Worm (Caenorhabditis elegans) whole organism, L3 larva: ENCODE data around the gene mog-3.

Experiments used
- aly-2 ChIP-seq: fragments of 150-350 bp; optimal IDR thresholded peaks from 2 replicates; lab custom pipeline; 2014; ENCODE audit warnings: missing biosample characterization, missing genetic modification characterization
- egl-5 ChIP-seq: fragments of 150-350 bp; optimal IDR thresholded peaks from 2 replicates; lab custom pipeline; 2017; ENCODE audit warnings: missing biosample characterization, missing genetic modification reagents, missing genetic modification characterization, inconsistent platforms
- snpc-4 ChIP-seq: fragments of 150-350 bp; optimal IDR thresholded peaks from 2 replicates; lab custom pipeline; 2014; ENCODE audit warnings: missing biosample characterization, missing genetic modification characterization
- unc-62 ChIP-seq: fragments of 150-350 bp; sonication (generic microtip); optimal IDR thresholded peaks from 4 replicates; lab custom pipeline; 2014; ENCODE audit warnings: missing biosample characterization, missing genetic modification reagents, missing genetic modification characterization
- ztf-11 ChIP-seq: fragments of 150-350 bp; optimal IDR thresholded peaks from 2 replicates; lab custom pipeline; 2014; ENCODE audit warnings: missing biosample characterization, missing genetic modification characterization

DNA sequence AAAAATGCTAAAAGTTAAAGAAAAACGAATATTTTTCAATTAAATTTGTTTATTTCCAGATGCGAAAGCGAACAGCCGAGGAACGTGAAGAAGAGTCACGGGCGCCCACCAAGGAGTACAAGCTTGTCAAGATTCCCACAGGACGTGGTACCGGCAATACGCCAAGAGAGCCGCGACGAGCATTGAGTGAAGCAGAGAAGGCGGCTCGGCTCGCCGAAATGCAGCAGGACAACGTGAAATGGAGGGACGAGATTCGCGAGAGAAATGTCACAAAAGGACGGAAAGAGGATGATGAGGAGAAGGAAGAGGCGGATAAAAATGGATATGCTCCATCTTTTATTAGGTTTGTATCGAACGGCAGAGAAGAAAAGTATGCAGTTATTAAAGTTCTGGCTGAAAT is 2.0 kb downstream of the mog-3 start:
- no peak for TF ChIP-seq aly-2
- no peak for TF ChIP-seq ztf-11
- TF ChIP-seq unc-62 (GFP tag; lab: Kevin White, UChicago) = no peak
- TF ChIP-seq egl-5 = no peak
- no peak for TF ChIP-seq snpc-4 (tag; lab: Kevin White, UChicago)
